Worm (Caenorhabditis elegans): Measurements from ENCODE around the gene M110.9.

DNA sequence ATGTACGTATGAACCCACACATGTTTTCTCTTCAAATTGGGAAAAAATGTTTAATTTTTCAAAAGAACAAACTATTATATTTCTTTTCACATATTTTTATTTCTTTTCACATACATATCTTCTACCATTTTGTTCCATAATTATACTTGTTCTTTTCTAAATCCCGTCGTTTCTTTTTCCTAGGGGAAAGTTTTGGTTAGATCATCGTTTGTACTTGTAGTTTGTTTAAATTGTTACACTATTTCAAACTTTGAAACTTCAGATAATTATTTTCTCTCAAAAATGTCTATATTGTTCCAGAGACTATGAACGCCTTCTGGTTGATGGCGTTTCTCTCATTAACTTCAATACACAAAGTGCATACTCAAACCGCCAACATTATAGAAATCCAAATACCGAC lies 24.9 kb downstream of the M110.9 start, which contains the start of gene F35C11.7:
- TF ChIP-seq ets-7 (tag; optimal IDR thresholded peaks at IDR 0.05): no peak
- no peak for TF ChIP-seq flt-1 (GFP tag; IDR thresholded peaks at IDR 0.05)
- no peak for TF ChIP-seq ama-1 (optimal IDR thresholded peaks at IDR 0.05)
- no peak for TF ChIP-seq ceh-36 (tag; optimal IDR thresholded peaks at IDR 0.05)
- TF ChIP-seq tra-4 (tag; optimal IDR thresholded peaks at IDR 0.05): no peak
- no peak for TF ChIP-seq pes-1 (GFP tag; IDR thresholded peaks at IDR 0.05)
- no peak for TF ChIP-seq aly-1 (tag; optimal IDR thresholded peaks at IDR 0.05)
- TF ChIP-seq tbx-11 (GFP tag; IDR thresholded peaks at IDR 0.05): no peak
- no peak for TF ChIP-seq ceh-13 (GFP tag; optimal IDR thresholded peaks at IDR 0.05)
